Fruit fly (Drosophila melanogaster) whole organism, prepupa: ENCODE data around the gene CG14834.

Experiments
- CG10631 ChIP-seq: fragments of 200-800 bp; sonication (Bioruptor generic); optimal IDR thresholded peaks from 2 replicates; lab custom pipeline; 2016; ENCODE audit warnings: missing biosample characterization, missing genetic modification characterization
- CG11762 ChIP-seq: fragments of 200-800 bp; sonication (Bioruptor generic); optimal IDR thresholded peaks from 3 replicates; lab custom pipeline; 2016; ENCODE audit warnings: missing biosample characterization, missing genetic modification characterization; ENCODE audit not compliant: insufficient read depth
- CG15336 ChIP-seq: fragments of 200-800 bp; sonication (Bioruptor generic); IDR thresholded peaks from 2 replicates; pipeline ENCODE4 v1.3.6; 2022; ENCODE audit warnings: missing biosample characterization, missing genetic modification characterization
- CG16779 ChIP-seq: fragments of 200-800 bp; sonication (Bioruptor generic); optimal IDR thresholded peaks from 3 replicates; lab custom pipeline; 2017; ENCODE audit warnings: missing biosample characterization, mild to moderate bottlenecking, missing genetic modification characterization
- CG6163 ChIP-seq: fragments of 200-800 bp; sonication (Bioruptor generic); IDR thresholded peaks from 3 replicates; pipeline ENCODE4 v1.3.6; 2022; ENCODE audit warnings: missing biosample characterization, missing genetic modification characterization
- CG6808 ChIP-seq: fragments of 200-800 bp; sonication (Bioruptor generic); optimal IDR thresholded peaks from 3 replicates; lab custom pipeline; 2017; ENCODE audit warnings: missing biosample characterization, missing genetic modification characterization, mild to moderate bottlenecking, moderate library complexity, missing genetic modification reagents
- Eip93F ChIP-seq: fragments of 200-800 bp; sonication (Bioruptor generic); optimal IDR thresholded peaks from 2 replicates; lab custom pipeline; 2016; ENCODE audit warnings: missing biosample characterization, mild to moderate bottlenecking, missing genetic modification characterization
- Lpt ChIP-seq: fragments of 200-800 bp; sonication (Bioruptor generic); optimal IDR thresholded peaks from 3 replicates; lab custom pipeline; 2016; ENCODE audit warnings: missing biosample characterization, missing genetic modification characterization
- OdsH ChIP-seq: fragments of 200-800 bp; sonication (Bioruptor generic); optimal IDR thresholded peaks from 3 replicates; lab custom pipeline; 2016; ENCODE audit warnings: missing biosample characterization, missing genetic modification characterization
- Sox102F ChIP-seq: fragments of 200-800 bp; sonication (Bioruptor generic); optimal IDR thresholded peaks from 2 replicates; lab custom pipeline; 2016; ENCODE audit warnings: missing biosample characterization, mild to moderate bottlenecking, missing genetic modification characterization
- achi ChIP-seq: fragments of 200-800 bp; sonication (Bioruptor generic); optimal IDR thresholded peaks from 3 replicates; lab custom pipeline; 2016; ENCODE audit warnings: missing biosample characterization, missing genetic modification characterization
- fd85E ChIP-seq: fragments of 200-800 bp; sonication (Bioruptor generic); optimal IDR thresholded peaks from 3 replicates; lab custom pipeline; 2016; ENCODE audit warnings: missing biosample characterization, missing genetic modification characterization
- ss ChIP-seq, 2 experiments: fragments of 200-800 bp; sonication (Bioruptor generic); optimal IDR thresholded peaks; 2 replicates in 1 of 2; 3 replicates in 1 of 2; lab custom pipeline; 2017 to 2018; ENCODE audit warnings: mild to moderate bottlenecking in 2 of 2, missing biosample characterization in 2 of 2, missing genetic modification characterization in 2 of 2, moderate library complexity in 1 of 2
- svp ChIP-seq: fragments of 200-800 bp; sonication (Bioruptor generic); peaks from one replicate; lab custom pipeline; 2016; ENCODE audit warnings: missing biosample characterization, missing genetic modification characterization

- TF ChIP-seq CG15336 (GFP tag; lab: Robert Waterston, UW) (peak; percentile 41), achi (peak; percentile 8), Sox102F (GFP tag; lab: Kevin White, UChicago) (peak; percentile 46), CG6808 (GFP tag; lab: Kevin White, UChicago) (no peak), fd85E (GFP tag; lab: Kevin White, UChicago) (no peak), CG6163 (GFP tag; lab: Robert Waterston, UW) (peak; percentile 42; the same call in 1 of the 3 replicates), OdsH (no peak), Lpt (no peak), Eip93F (GFP tag; lab: Kevin White, UChicago) (peak; percentile 73), CG10631 (no peak), ss (GFP tag; optimal IDR thresholded peaks at IDR 0.05; lab: Kevin White, UChicago) (peak; percentile 44 to 45), svp (GFP tag; lab: Kevin White, UChicago) (peak; percentile 48), CG11762 (GFP tag; lab: Kevin White, UChicago) (no peak), CG16779 (tag; lab: Kevin White, UChicago) (no peak)
These were observed 21.1 kb upstream of the CG14834 start for dm6 chr3L:7367798-7368678.
